Fruit fly (Drosophila melanogaster) whole organism, embryonic: ENCODE results near the gene Pif1B.

Experiments used
- Atf6 ChIP-seq: fragments of 200-800 bp; sonication (Bioruptor generic); IDR thresholded peaks from 2 replicates; pipeline ENCODE4 v1.3.6; 2022; ENCODE audit warnings: missing biosample characterization, missing genetic modification characterization
- BtbVII ChIP-seq: fragments of 200-800 bp; sonication (Bioruptor generic); optimal IDR thresholded peaks from 3 replicates; lab custom pipeline; 2017; ENCODE audit warnings: missing biosample characterization, mild to moderate bottlenecking, missing genetic modification characterization
- CG11723 ChIP-seq: fragments of 200-800 bp; sonication (Bioruptor generic); optimal IDR thresholded peaks from 2 replicates; lab custom pipeline; 2017; ENCODE audit warnings: missing biosample characterization, mild to moderate bottlenecking, missing genetic modification characterization
- CG13424 ChIP-seq: fragments of 200-800 bp; sonication (Bioruptor generic); optimal IDR thresholded peaks from 2 replicates; lab custom pipeline; 2019; ENCODE audit warnings: missing biosample characterization, mild to moderate bottlenecking, missing genetic modification characterization, moderate library complexity
- CG16779 ChIP-seq: fragments of 200-800 bp; sonication (Bioruptor generic); IDR thresholded peaks from 2 replicates; pipeline ENCODE4 v1.3.6; 2022; ENCODE audit warnings: missing biosample characterization, missing genetic modification characterization
- CG1832 ChIP-seq: fragments of 200-800 bp; sonication (Bioruptor generic); optimal IDR thresholded peaks from 2 replicates; lab custom pipeline; 2017; ENCODE audit warnings: missing biosample characterization, mild to moderate bottlenecking, missing genetic modification characterization, inconsistent platforms
- CG18476 ChIP-seq: fragments of 200-800 bp; sonication (Bioruptor generic); optimal IDR thresholded peaks from 2 replicates; lab custom pipeline; 2016; ENCODE audit warnings: missing biosample characterization, mild to moderate bottlenecking, missing genetic modification characterization
- CG2712 ChIP-seq: fragments of 200-800 bp; optimal IDR thresholded peaks from 3 replicates; lab custom pipeline; 2019; ENCODE audit warnings: missing biosample characterization, mild to moderate bottlenecking, missing genetic modification characterization, moderate library complexity
- CG42726 ChIP-seq: fragments of 200-800 bp; sonication (Bioruptor generic); IDR thresholded peaks from 2 replicates; pipeline ENCODE4 v1.3.6; 2022; ENCODE audit warnings: missing biosample characterization, missing genetic modification characterization; ENCODE audit not compliant: partially characterized antibody
- CG4730 ChIP-seq: fragments of 200-800 bp; sonication (Bioruptor generic); IDR thresholded peaks from 2 replicates; pipeline ENCODE4 v1.3.6; 2022; ENCODE audit warnings: missing biosample characterization, missing genetic modification characterization
- CG6654 ChIP-seq: fragments of 200-800 bp; sonication (Bioruptor generic); optimal IDR thresholded peaks from 2 replicates; lab custom pipeline; 2017; ENCODE audit warnings: missing biosample characterization, mild to moderate bottlenecking, missing genetic modification characterization
- CG8359 ChIP-seq: fragments of 200-800 bp; sonication (Bioruptor generic); optimal IDR thresholded peaks from 2 replicates; lab custom pipeline; 2017; ENCODE audit warnings: missing biosample characterization, mild to moderate bottlenecking, missing genetic modification characterization, borderline replicate concordance
- CG8765 ChIP-seq: fragments of 200-800 bp; sonication (Bioruptor generic); IDR thresholded peaks from 2 replicates; pipeline ENCODE4 v1.3.6; 2022; ENCODE audit warnings: missing biosample characterization, missing genetic modification characterization
- CG9437 ChIP-seq: fragments of 200-800 bp; sonication (Bioruptor generic); optimal IDR thresholded peaks from 2 replicates; lab custom pipeline; 2018; ENCODE audit warnings: missing biosample characterization, mild to moderate bottlenecking, missing genetic modification characterization
- CG9932 ChIP-seq: fragments of 200-800 bp; sonication (Bioruptor generic); IDR thresholded peaks from 2 replicates; pipeline ENCODE4 v1.3.6; 2022; ENCODE audit warnings: missing biosample characterization, missing genetic modification characterization
- CkIIα-i1 ChIP-seq: fragments of 200-800 bp; sonication (Bioruptor generic); IDR thresholded peaks from 2 replicates; pipeline ENCODE4 v1.3.6; 2022; ENCODE audit warnings: missing biosample characterization, missing genetic modification characterization
- D19B ChIP-seq: fragments of 200-800 bp; sonication (Bioruptor generic); optimal IDR thresholded peaks from 2 replicates; lab custom pipeline; 2017; ENCODE audit warnings: missing biosample characterization, mild to moderate bottlenecking, missing genetic modification characterization
- Dek ChIP-seq: fragments of 200-800 bp; sonication (Bioruptor generic); optimal IDR thresholded peaks from 3 replicates; lab custom pipeline; 2019; ENCODE audit warnings: missing biosample characterization, mild to moderate bottlenecking, missing genetic modification characterization, moderate library complexity
- Drgx ChIP-seq: fragments of 200-800 bp; sonication (Bioruptor generic); IDR thresholded peaks from 2 replicates; pipeline ENCODE4 v1.3.6; 2022; ENCODE audit warnings: missing biosample characterization, missing genetic modification characterization
- E2f2 ChIP-seq: fragments of 200-800 bp; sonication (Bioruptor generic); IDR thresholded peaks from 2 replicates; pipeline ENCODE4 v1.3.6; 2022; ENCODE audit warnings: missing biosample characterization, missing genetic modification characterization
- ERR ChIP-seq: fragments of 200-800 bp; sonication (Bioruptor generic); optimal IDR thresholded peaks from 2 replicates; lab custom pipeline; 2016; ENCODE audit warnings: missing biosample characterization, missing genetic modification characterization
- Hmr ChIP-seq: fragments of 200-800 bp; sonication (Bioruptor generic); optimal IDR thresholded peaks from 3 replicates; lab custom pipeline; 2017; ENCODE audit warnings: mild to moderate bottlenecking, missing biosample characterization, missing genetic modification reagents, missing genetic modification characterization
- MESR4 ChIP-seq: fragments of 200-800 bp; sonication (Bioruptor generic); optimal IDR thresholded peaks from 2 replicates; lab custom pipeline; 2018; ENCODE audit warnings: missing biosample characterization, mild to moderate bottlenecking, missing genetic modification characterization, moderate library complexity
- MTF-1 ChIP-seq: fragments of 200-800 bp; sonication (Bioruptor generic); optimal IDR thresholded peaks from 2 replicates; lab custom pipeline; 2018; ENCODE audit warnings: missing biosample characterization, mild to moderate bottlenecking, missing genetic modification characterization, borderline replicate concordance
- Myb ChIP-seq: fragments of 200-800 bp; sonication (Bioruptor generic); optimal IDR thresholded peaks from 2 replicates; lab custom pipeline; 2016; ENCODE audit warnings: missing biosample characterization, missing genetic modification characterization
- NC2β ChIP-seq: fragments of 200-800 bp; sonication (Bioruptor generic); optimal IDR thresholded peaks from 2 replicates; lab custom pipeline; 2016; ENCODE audit warnings: missing biosample characterization, missing genetic modification characterization
- Neu2 ChIP-seq: fragments of 200-800 bp; sonication (Bioruptor generic); optimal IDR thresholded peaks from 3 replicates; lab custom pipeline; 2016; ENCODE audit warnings: missing biosample characterization, missing genetic modification characterization, borderline replicate concordance
- Pdp1 ChIP-seq, 2 experiments: fragments of 200-800 bp; sonication (Bioruptor generic); optimal IDR thresholded peaks; 3 replicates each; lab custom pipeline; 2016; ENCODE audit warnings: missing biosample characterization in 2 of 2, missing genetic modification characterization in 2 of 2, mild to moderate bottlenecking in 1 of 2, moderate library complexity in 1 of 2
- Ptx1 ChIP-seq: fragments of 200-800 bp; sonication (Bioruptor generic); IDR thresholded peaks from 2 replicates; pipeline ENCODE4 v1.3.6; 2022; ENCODE audit warnings: missing biosample characterization, missing genetic modification characterization
- Ravus ChIP-seq: fragments of 200-800 bp; sonication (Bioruptor generic); IDR thresholded peaks from 2 replicates; pipeline ENCODE4 v1.3.6; 2022; ENCODE audit warnings: missing biosample characterization, missing genetic modification characterization
- Sry-δ ChIP-seq: fragments of 200-800 bp; sonication (Bioruptor generic); optimal IDR thresholded peaks from 2 replicates; lab custom pipeline; 2016; ENCODE audit warnings: missing biosample characterization, missing genetic modification characterization
- az2 ChIP-seq: fragments of 200-800 bp; sonication (Bioruptor generic); optimal IDR thresholded peaks from 3 replicates; lab custom pipeline; 2016; ENCODE audit warnings: missing biosample characterization, missing genetic modification characterization
- cas ChIP-seq: fragments of 200-800 bp; sonication (Bioruptor generic); IDR thresholded peaks from 2 replicates; pipeline ENCODE4 v1.3.6; 2022; ENCODE audit warnings: missing biosample characterization, missing genetic modification characterization
- danr ChIP-seq: fragments of 200-800 bp; sonication (Bioruptor generic); IDR thresholded peaks from 2 replicates; pipeline ENCODE4 v1.3.6; 2022; ENCODE audit warnings: missing biosample characterization, missing genetic modification characterization
- esg ChIP-seq: fragments of 200-800 bp; sonication (Bioruptor generic); conservative IDR thresholded peaks from 2 replicates; pipeline ENCODE4 v1.3.6; 2022; ENCODE audit warnings: missing biosample characterization, missing genetic modification characterization
- ftz-f1 ChIP-seq: fragments of 200-800 bp; sonication (Bioruptor generic); optimal IDR thresholded peaks from 2 replicates; lab custom pipeline; 2016; ENCODE audit warnings: missing biosample characterization, missing genetic modification characterization
- gcm ChIP-seq: fragments of 200-800 bp; sonication (Bioruptor generic); optimal IDR thresholded peaks from 2 replicates; lab custom pipeline; 2019; ENCODE audit warnings: missing biosample characterization, mild to moderate bottlenecking, missing genetic modification characterization, moderate library complexity
- gsb ChIP-seq: fragments of 200-800 bp; sonication (Bioruptor generic); IDR thresholded peaks from 2 replicates; pipeline ENCODE4 v1.3.6; 2022; ENCODE audit warnings: missing biosample characterization, missing genetic modification characterization
- nom ChIP-seq: fragments of 200-800 bp; sonication (Bioruptor generic); optimal IDR thresholded peaks from 2 replicates; lab custom pipeline; 2017; ENCODE audit warnings: missing biosample characterization, missing genetic modification characterization, mild to moderate bottlenecking, moderate library complexity, missing genetic modification reagents
- org-1 ChIP-seq: fragments of 200-800 bp; sonication (Bioruptor generic); optimal IDR thresholded peaks from 2 replicates; lab custom pipeline; 2017; ENCODE audit warnings: missing biosample characterization, missing genetic modification characterization
- p53 ChIP-seq: fragments of 200-800 bp; sonication (Bioruptor generic); optimal IDR thresholded peaks from 2 replicates; lab custom pipeline; 2016; ENCODE audit warnings: missing biosample characterization, missing genetic modification characterization
- phol ChIP-seq: fragments of 200-800 bp; sonication (Bioruptor generic); optimal IDR thresholded peaks from 3 replicates; lab custom pipeline; 2018; ENCODE audit warnings: missing biosample characterization, mild to moderate bottlenecking, missing genetic modification characterization, moderate library complexity
- prd ChIP-seq, 3 experiments: fragments of >200 bp in 2 of 3; fragments of 200-800 bp in 1 of 3; sonication (Bioruptor generic) in 1 of 3; optimal IDR thresholded peaks in 2 of 3; IDR thresholded peaks in 1 of 3; 2 replicates in 2 of 3; 3 replicates in 1 of 3; pipeline versions ENCODE4 v1.3.6 to Lab custom; 2017 to 2022; ENCODE audit warnings: missing biosample characterization in 1 of 3, missing genetic modification characterization in 1 of 3
- rib ChIP-seq: fragments of 200-800 bp; sonication (Bioruptor generic); IDR thresholded peaks from 2 replicates; pipeline ENCODE4 v1.3.6; 2022; ENCODE audit warnings: missing biosample characterization, missing genetic modification characterization
- scrt ChIP-seq: fragments of 200-800 bp; sonication (Bioruptor generic); optimal IDR thresholded peaks from 2 replicates; lab custom pipeline; 2018; ENCODE audit warnings: missing biosample characterization, mild to moderate bottlenecking, missing genetic modification characterization, moderate library complexity
- sna ChIP-seq: fragments of 200-800 bp; sonication (Bioruptor generic); IDR thresholded peaks from 2 replicates; pipeline ENCODE4 v1.3.6; 2022; ENCODE audit warnings: missing biosample characterization, missing genetic modification characterization; ENCODE audit not compliant: partially characterized antibody
- tx ChIP-seq: fragments of 200-800 bp; sonication (Bioruptor generic); optimal IDR thresholded peaks from 2 replicates; lab custom pipeline; 2016; ENCODE audit warnings: missing biosample characterization, missing genetic modification characterization
- zfh1 ChIP-seq: fragments of 200-800 bp; sonication (Bioruptor generic); IDR thresholded peaks from 3 replicates; pipeline ENCODE4 v1.3.6; 2022; ENCODE audit warnings: missing biosample characterization, missing genetic modification characterization

The Pif1B gene

DNA sequence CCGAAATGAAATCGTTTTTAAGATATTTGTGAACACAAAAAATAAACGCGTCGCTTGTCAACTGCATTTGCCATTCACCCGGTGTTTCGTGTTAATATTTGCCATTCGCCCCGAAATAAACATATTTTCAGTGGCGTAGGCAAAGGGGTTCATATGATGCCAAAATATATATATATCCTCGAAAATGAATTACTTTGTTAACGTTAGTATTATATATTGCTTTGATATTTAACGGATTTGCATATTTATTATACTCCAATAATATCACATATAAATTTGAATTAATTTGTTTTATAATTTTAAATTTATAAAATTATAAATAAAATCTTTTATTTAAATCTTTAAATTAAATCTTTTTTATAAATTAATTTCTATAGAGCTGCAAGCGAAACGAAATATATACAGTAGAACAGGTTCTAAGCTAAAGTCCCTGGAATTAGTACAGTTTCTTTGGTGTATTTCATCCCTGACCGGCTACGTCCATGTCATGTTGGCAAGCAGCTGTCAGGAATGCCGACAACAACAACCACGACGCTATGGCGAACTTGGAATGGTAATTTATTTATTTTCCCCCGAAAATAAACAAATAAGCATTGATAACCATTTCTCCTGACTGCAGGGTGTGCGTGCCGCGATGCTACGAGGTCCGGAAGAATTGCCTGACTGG is 69.2 kb downstream of the Pif1B start, which contains the start of the genes M1BP and CG8202 (continued):
- TF ChIP-seq CG16779 (GFP tag; lab: Robert Waterston, UW), result no peak
- peak; percentile 53 for TF ChIP-seq CG18476
- TF ChIP-seq Myb (GFP tag; lab: Kevin White, UChicago), result peak; percentile 41
- TF ChIP-seq tx (GFP tag; lab: Kevin White, UChicago), result peak; percentile 38
- TF ChIP-seq CG8765 (GFP tag; lab: Robert Waterston, UW), result peak; percentile 53
- no peak; the same call in 1 of the 2 replicates for TF ChIP-seq E2f2
- TF ChIP-seq scrt, result peak; percentile 21
- peak; percentile 82 for TF ChIP-seq CG9932 (GFP tag; lab: Robert Waterston, UW)
- no peak for TF ChIP-seq cas (GFP tag; lab: Robert Waterston, UW)
- peak; percentile 63 for TF ChIP-seq danr
- peak; percentile 91 for TF ChIP-seq az2
- TF ChIP-seq ERR (GFP tag; lab: Kevin White, UChicago), result no peak
- peak; percentile 74 for TF ChIP-seq Drgx (GFP tag; lab: Robert Waterston, UW)
- peak; percentile 40 for TF ChIP-seq MESR4 (GFP tag; lab: Kevin White, UChicago)
- peak; percentile 91 for TF ChIP-seq BtbVII
- TF ChIP-seq CG42726 (GFP tag; lab: Robert Waterston, UW), result no peak
- peak; percentile 13 for TF ChIP-seq NC2β (GFP tag; lab: Kevin White, UChicago)
- no peak for TF ChIP-seq p53
- no peak for TF ChIP-seq Hmr
- peak; percentile 96 for TF ChIP-seq CG13424 (tag; lab: Kevin White, UChicago)
- TF ChIP-seq CG8359 (GFP tag; lab: Kevin White, UChicago), result peak; percentile 70
- peak; percentile 71 for TF ChIP-seq CG4730
- TF ChIP-seq Ptx1 (GFP tag; lab: Robert Waterston, UW), result peak; percentile 85
- 0 out of 2 replicates have a peak, but pooled peaks have one; percentile 37 for TF ChIP-seq gsb (GFP tag; lab: Robert Waterston, UW)
- TF ChIP-seq gcm (GFP tag; lab: Kevin White, UChicago), result peak; percentile 94
- TF ChIP-seq esg (GFP tag; lab: Robert Waterston, UW), result peak; percentile 67; the same call in 1 of the 2 replicates
- TF ChIP-seq rib (GFP tag; lab: Robert Waterston, UW), result no peak
- 0 out of 2 replicates have a peak, but pooled peaks have one; percentile 7 for TF ChIP-seq CkIIα-i1 (GFP tag; lab: Robert Waterston, UW)
- no peak for TF ChIP-seq ftz-f1 (GFP tag; lab: Kevin White, UChicago)
- TF ChIP-seq sna (GFP tag; lab: Robert Waterston, UW), result no peak
- TF ChIP-seq Neu2 (GFP tag; lab: Kevin White, UChicago), result no peak
- peak; percentile 8 for TF ChIP-seq Sry-δ (GFP tag; lab: Kevin White, UChicago)
- peak; percentile 95 for TF ChIP-seq nom (GFP tag; lab: Kevin White, UChicago)
- TF ChIP-seq MTF-1 (GFP tag; lab: Kevin White, UChicago), result peak; percentile 37
- no peak for TF ChIP-seq CG1832
- TF ChIP-seq phol (tag; lab: Kevin White, UChicago), result peak; percentile 94
- no peak for TF ChIP-seq Dek (tag; lab: Kevin White, UChicago)
- peak; percentile 83; the same call in 2 of the 3 replicates for TF ChIP-seq zfh1
- TF ChIP-seq D19B, result peak; percentile 71
- peak; percentile 93 for TF ChIP-seq CG9437
- TF ChIP-seq prd (optimal IDR thresholded peaks at IDR 0.05; lab: Kevin White, UChicago), result no peak
- TF ChIP-seq prd (GFP tag; IDR thresholded peaks at IDR 0.05; lab: Robert Waterston, UW), result peak; percentile 89
- TF ChIP-seq Pdp1 (GFP tag; optimal IDR thresholded peaks at IDR 0.05; lab: Kevin White, UChicago), result peak; percentile 55 to 57
- peak; percentile 87 for TF ChIP-seq CG11723 (GFP tag; lab: Kevin White, UChicago)
- peak; percentile 95 for TF ChIP-seq CG2712 (tag; lab: Kevin White, UChicago)
- peak; percentile 55 for TF ChIP-seq Atf6 (GFP tag; lab: Robert Waterston, UW)
- peak; percentile 71 for TF ChIP-seq org-1 (GFP tag; lab: Kevin White, UChicago)
- TF ChIP-seq Ravus (GFP tag; lab: Robert Waterston, UW), result no peak; the same call in 1 of the 2 replicates
- TF ChIP-seq CG6654 (GFP tag; lab: Kevin White, UChicago), result peak; percentile 79
